Fruit fly (Drosophila melanogaster) S2 (cell line): ENCODE data around the gene MME1.

Experiments used
- CG8478 ChIP-seq: fragments of >200 bp; optimal IDR thresholded peaks from 2 replicates; lab custom pipeline; 2018
- CTCF ChIP-seq, 2 experiments: fragments of >200 bp; optimal IDR thresholded peaks; 2 replicates each; lab custom pipeline; 2018

dm6 chr2L:7038404-7039341 lies 11.3 kb downstream of the MME1 start:
- TF ChIP-seq CG8478 (lab: Kevin White, UChicago) (no peak), CTCF (optimal IDR thresholded peaks at IDR 0.05; lab: Kevin White, UChicago) (no peak)
